Fruit fly (Drosophila melanogaster): ENCODE data around the gene crp.

Gene crp

DNA sequence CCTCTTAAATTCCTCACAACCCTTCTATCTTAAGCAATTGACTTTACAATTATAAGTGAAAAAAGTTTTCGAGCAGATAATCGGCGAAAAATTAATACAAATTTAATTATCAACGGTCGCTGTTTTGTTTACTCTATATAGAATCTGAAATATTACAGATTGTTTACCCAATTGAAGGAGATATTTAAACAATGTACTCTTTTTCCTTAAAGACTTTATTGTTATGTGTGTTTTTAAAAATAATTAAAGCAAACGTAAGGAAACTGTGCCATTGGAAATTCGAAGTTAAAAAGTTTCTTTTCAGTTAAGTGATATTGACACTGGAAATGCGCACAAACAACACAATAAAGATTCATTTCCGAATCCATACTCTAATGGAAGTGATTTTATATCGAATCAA is 45.9 kb downstream of the crp start, which contains the start of gene CG42818:
CG42818 (plus strand) TSS at position 301 of the 400 bp plus-strand sequence.
- TF ChIP-seq dl (GFP tag; optimal IDR thresholded peaks at IDR 0.05; ENCODE audit: insufficient read depth in 1 of 2, partially characterized antibody in 2 of 2) (no peak), jim (GFP tag; optimal IDR thresholded peaks at IDR 0.05) (no peak), Hr78 (GFP tag; optimal IDR thresholded peaks at IDR 0.05) (no peak), br (GFP tag; optimal IDR thresholded peaks at IDR 0.05) (no peak), CrebA (GFP tag; optimal IDR thresholded peaks at IDR 0.05; ENCODE audit: borderline replicate concordance) (no peak)

DNA sequence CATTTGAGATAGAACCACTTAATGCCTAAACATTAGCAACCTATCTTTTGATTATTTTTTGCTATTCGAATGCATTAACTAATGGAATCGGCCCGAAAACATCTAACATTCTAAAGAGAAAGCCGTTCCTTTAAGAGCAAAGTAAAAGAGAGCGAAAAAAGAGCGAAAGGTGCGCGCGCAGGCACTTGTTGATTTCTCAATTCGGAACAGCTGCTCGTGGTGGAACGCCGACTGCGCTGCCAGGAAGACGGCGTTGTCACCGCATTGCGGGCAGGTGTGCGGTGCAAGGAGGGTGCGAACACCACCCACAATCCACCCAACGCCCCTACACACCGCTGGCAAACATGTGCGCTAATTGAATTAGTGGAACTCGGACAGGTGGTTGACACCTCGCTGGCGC is 52.7 kb downstream of the crp start:
- TF ChIP-seq foxo (GFP tag; optimal IDR thresholded peaks at IDR 0.05): no peak
- no peak for TF ChIP-seq Vsx2 (GFP tag; optimal IDR thresholded peaks at IDR 0.05; ENCODE audit: partially characterized antibody)

DNA sequence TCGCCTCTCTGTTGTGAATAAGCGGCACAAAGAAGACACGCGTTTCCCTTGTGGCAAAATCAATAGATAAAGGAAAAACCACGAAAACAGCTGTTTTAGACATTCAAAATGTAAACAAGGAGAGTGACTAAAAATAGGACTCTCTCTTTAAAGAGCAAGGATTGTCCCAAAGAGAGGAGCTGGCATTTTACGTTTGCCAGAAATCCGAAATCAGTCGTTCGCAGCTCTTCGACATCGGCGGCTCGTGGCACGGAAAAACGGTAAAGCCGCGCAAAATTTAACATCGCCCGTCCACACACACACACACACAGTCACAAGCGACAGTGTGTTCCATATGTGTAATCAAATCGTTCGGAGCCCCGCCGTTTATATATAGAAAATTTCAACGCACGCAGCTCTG is 56.3 kb downstream of the crp start, which contains the start of gene Ca-Ma2d:
Ca-Ma2d (plus strand) TSS at position 211 of the 400 bp plus-strand sequence.
- no peak for TF ChIP-seq psq (GFP tag; optimal IDR thresholded peaks at IDR 0.05)
- TF ChIP-seq Mio (GFP tag; optimal IDR thresholded peaks at IDR 0.05): no peak

DNA sequence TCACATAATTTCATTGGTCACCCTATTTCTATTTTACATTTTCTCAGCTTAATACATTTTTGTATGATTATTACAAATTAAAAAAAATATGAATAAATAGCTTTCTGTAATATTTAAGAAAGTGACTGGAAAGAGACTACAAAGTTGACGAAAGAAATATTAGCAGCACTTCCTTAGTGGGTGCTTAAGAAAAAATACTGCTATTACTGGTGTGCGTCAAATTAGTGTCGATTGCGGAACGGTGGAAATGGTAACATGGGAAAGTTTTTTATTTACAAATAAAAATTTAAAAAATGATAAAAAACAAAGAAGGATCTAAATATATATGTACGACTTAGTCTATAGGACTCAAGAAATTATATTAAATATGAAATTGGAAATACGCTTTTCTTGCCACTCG is 63.5 kb downstream of the crp start:
- TF ChIP-seq Mio (GFP tag; optimal IDR thresholded peaks at IDR 0.05) (no peak), psq (GFP tag; optimal IDR thresholded peaks at IDR 0.05) (no peak), rgr (GFP tag; optimal IDR thresholded peaks at IDR 0.05) (no peak), lola (GFP tag; optimal IDR thresholded peaks at IDR 0.05) (no peak), N (GFP tag; optimal IDR thresholded peaks at IDR 0.05) (no peak), pan (optimal IDR thresholded peaks at IDR 0.05) (no peak), OdsH (GFP tag; optimal IDR thresholded peaks at IDR 0.05) (no peak), foxo (GFP tag; optimal IDR thresholded peaks at IDR 0.05) (no peak), h (GFP tag; optimal IDR thresholded peaks at IDR 0.05) (no peak)

DNA sequence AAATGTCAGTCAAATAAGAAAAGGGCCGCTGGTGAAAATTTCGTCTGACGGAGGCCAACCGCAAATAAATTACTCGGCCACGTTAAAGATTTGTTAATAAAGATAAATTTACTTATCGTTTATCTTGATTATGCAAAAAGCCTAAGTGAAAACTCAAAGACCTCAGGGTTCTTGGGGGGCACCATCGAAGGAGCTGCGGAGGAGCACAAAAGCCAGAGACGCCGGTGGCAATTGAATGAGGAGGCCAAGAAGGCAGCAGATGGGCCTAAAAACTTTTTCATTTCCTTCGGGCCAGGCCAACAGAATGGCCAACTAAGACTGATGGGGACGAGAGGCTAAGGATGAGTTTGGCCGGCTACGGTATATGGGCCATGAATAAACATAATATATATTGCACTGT is 71.2 kb downstream of the crp start:
- TF ChIP-seq pan (optimal IDR thresholded peaks at IDR 0.05) (no peak), CG9705 (GFP tag; optimal IDR thresholded peaks at IDR 0.05) (no peak), Jra (GFP tag; optimal IDR thresholded peaks at IDR 0.05) (no peak), Sp1 (GFP tag; optimal IDR thresholded peaks at IDR 0.05) (no peak), psq (GFP tag; optimal IDR thresholded peaks at IDR 0.05) (no peak), Mio (GFP tag; optimal IDR thresholded peaks at IDR 0.05) (no peak), lola (GFP tag; optimal IDR thresholded peaks at IDR 0.05) (no peak), CG32264 (GFP tag; optimal IDR thresholded peaks at IDR 0.05) (no peak), HLH106 (tag; optimal IDR thresholded peaks at IDR 0.05) (no peak), Vsx2 (GFP tag; optimal IDR thresholded peaks at IDR 0.05; ENCODE audit: partially characterized antibody) (no peak), Hr78 (GFP tag; optimal IDR thresholded peaks at IDR 0.05) (no peak), ey (GFP tag; optimal IDR thresholded peaks at IDR 0.05) (no peak), tai (GFP tag; optimal IDR thresholded peaks at IDR 0.05) (no peak), dmrt93B (GFP tag; optimal IDR thresholded peaks at IDR 0.05) (no peak), Dif (GFP tag; optimal IDR thresholded peaks at IDR 0.05; ENCODE audit: partially characterized antibody) (no peak), Abd-B (GFP tag; optimal IDR thresholded peaks at IDR 0.05) (no peak), fru (GFP tag; optimal IDR thresholded peaks at IDR 0.05) (no peak), Hnf4 (GFP tag; optimal IDR thresholded peaks at IDR 0.05) (no peak)

Data from whole organism, wandering third instar larva.